Fruit fly (Drosophila melanogaster) whole organism, embryonic: Measurements from ENCODE around the gene abs.

Experiments used
- CG1024 ChIP-seq: fragments of 200-800 bp; sonication (Bioruptor generic); IDR thresholded peaks from 2 replicates; pipeline ENCODE4 v1.3.6; 2022; ENCODE audit warnings: missing biosample characterization, missing genetic modification characterization
- CG10321 ChIP-seq: fragments of 200-800 bp; sonication (Bioruptor generic); IDR thresholded peaks from 2 replicates; pipeline ENCODE4 v1.3.6; 2022; ENCODE audit warnings: missing biosample characterization, missing genetic modification characterization
- CG10366 ChIP-seq: fragments of 200-800 bp; sonication (Bioruptor generic); IDR thresholded peaks from 2 replicates; pipeline ENCODE4 v1.3.6; 2022; ENCODE audit warnings: missing biosample characterization, missing genetic modification characterization
- CG10565 ChIP-seq: fragments of 200-800 bp; sonication (Bioruptor generic); optimal IDR thresholded peaks from 3 replicates; lab custom pipeline; 2016; ENCODE audit warnings: missing biosample characterization, mild to moderate bottlenecking, missing genetic modification characterization
- CG10979 ChIP-seq: fragments of 200-800 bp; sonication (Bioruptor generic); optimal IDR thresholded peaks from 2 replicates; lab custom pipeline; 2018; ENCODE audit warnings: missing biosample characterization, mild to moderate bottlenecking, missing genetic modification characterization, moderate library complexity
- CG11247 ChIP-seq: fragments of 200-800 bp; sonication (Bioruptor generic); IDR thresholded peaks from 2 replicates; pipeline ENCODE4 v1.3.6; 2022; ENCODE audit warnings: missing biosample characterization, missing genetic modification characterization
- CG13287 ChIP-seq: fragments of 200-800 bp; sonication (Bioruptor generic); IDR thresholded peaks from 2 replicates; pipeline ENCODE4 v1.3.6; 2022; ENCODE audit warnings: missing biosample characterization, missing genetic modification characterization; ENCODE audit not compliant: partially characterized antibody
- CG13296 ChIP-seq: fragments of 200-800 bp; sonication (Bioruptor generic); optimal IDR thresholded peaks from 3 replicates; lab custom pipeline; 2018; ENCODE audit warnings: missing biosample characterization, mild to moderate bottlenecking, missing genetic modification characterization
- CG18599 ChIP-seq: fragments of 200-800 bp; sonication (Bioruptor generic); optimal IDR thresholded peaks from 3 replicates; lab custom pipeline; 2017; ENCODE audit warnings: missing biosample characterization, missing genetic modification characterization, mild to moderate bottlenecking, moderate library complexity, missing genetic modification reagents
- CG2129 ChIP-seq: fragments of 200-800 bp; sonication (Bioruptor generic); IDR thresholded peaks from 2 replicates; pipeline ENCODE4 v1.3.6; 2022; ENCODE audit warnings: missing biosample characterization, missing genetic modification characterization; ENCODE audit not compliant: partially characterized antibody
- CG2199 ChIP-seq: fragments of 200-800 bp; sonication (Bioruptor generic); IDR thresholded peaks from 3 replicates; pipeline ENCODE4 v1.3.6; 2022; ENCODE audit warnings: missing biosample characterization, missing genetic modification characterization
- CG4820 ChIP-seq: fragments of 200-800 bp; sonication (Bioruptor generic); optimal IDR thresholded peaks from 3 replicates; lab custom pipeline; 2016; ENCODE audit warnings: missing biosample characterization, missing genetic modification characterization
- CG4854 ChIP-seq: fragments of 200-800 bp; sonication (Bioruptor generic); optimal IDR thresholded peaks from 2 replicates; lab custom pipeline; 2016; ENCODE audit warnings: missing biosample characterization, missing genetic modification characterization, inconsistent platforms
- CG6175 ChIP-seq: fragments of 200-800 bp; sonication (Bioruptor generic); IDR thresholded peaks from 3 replicates; pipeline ENCODE4 v1.3.6; 2022; ENCODE audit warnings: missing biosample characterization, missing genetic modification characterization
- CG6791 ChIP-seq: fragments of 200-800 bp; sonication (Bioruptor generic); IDR thresholded peaks from 3 replicates; pipeline ENCODE4 v1.3.6; 2022; ENCODE audit warnings: missing biosample characterization, missing genetic modification characterization; ENCODE audit not compliant: partially characterized antibody
- CG7271 ChIP-seq: fragments of 200-800 bp; sonication (Bioruptor generic); optimal IDR thresholded peaks from 2 replicates; lab custom pipeline; 2018; ENCODE audit warnings: missing biosample characterization, mild to moderate bottlenecking, missing genetic modification characterization, moderate library complexity
- CG8478 ChIP-seq: fragments of >200 bp; optimal IDR thresholded peaks from 2 replicates; lab custom pipeline; 2018
- CG9609 ChIP-seq: fragments of 200-800 bp; sonication (Bioruptor generic); optimal IDR thresholded peaks from 3 replicates; lab custom pipeline; 2016; ENCODE audit warnings: missing biosample characterization, missing genetic modification characterization
- Dip3 ChIP-seq: fragments of 200-800 bp; sonication (Bioruptor generic); optimal IDR thresholded peaks from 3 replicates; lab custom pipeline; 2016; ENCODE audit warnings: missing biosample characterization, missing genetic modification characterization
- Ets65A ChIP-seq: fragments of 200-800 bp; sonication (Bioruptor generic); peaks from one replicate; lab custom pipeline; 2016; ENCODE audit warnings: missing biosample characterization, missing genetic modification characterization
- H15 ChIP-seq: fragments of 200-800 bp; sonication (Bioruptor generic); IDR thresholded peaks from 3 replicates; pipeline ENCODE4 v1.3.6; 2022; ENCODE audit warnings: missing biosample characterization, missing genetic modification characterization
- Jarid2 ChIP-seq: fragments of 200-800 bp; sonication (Bioruptor generic); optimal IDR thresholded peaks from 3 replicates; lab custom pipeline; 2017; ENCODE audit warnings: mild to moderate bottlenecking, missing biosample characterization, missing genetic modification reagents, missing genetic modification characterization
- Kr ChIP-seq: fragments of 200-800 bp; sonication (Bioruptor generic); optimal IDR thresholded peaks from 2 replicates; lab custom pipeline; 2017; ENCODE audit warnings: missing biosample characterization, mild to moderate bottlenecking, missing genetic modification characterization
- Mes4 ChIP-seq: fragments of 200-800 bp; sonication (Bioruptor generic); optimal IDR thresholded peaks from 2 replicates; lab custom pipeline; 2016; ENCODE audit warnings: missing biosample characterization, missing genetic modification characterization
- Nf-YB ChIP-seq: fragments of 200-800 bp; sonication (Bioruptor generic); optimal IDR thresholded peaks from 3 replicates; lab custom pipeline; 2019; ENCODE audit warnings: missing biosample characterization, mild to moderate bottlenecking, missing genetic modification characterization, moderate library complexity
- PHDP ChIP-seq: fragments of 200-800 bp; sonication (Bioruptor generic); optimal IDR thresholded peaks from 3 replicates; lab custom pipeline; 2018; ENCODE audit warnings: missing biosample characterization, mild to moderate bottlenecking, missing genetic modification characterization, moderate library complexity
- Vsx1 ChIP-seq: fragments of 200-800 bp; sonication (Bioruptor generic); optimal IDR thresholded peaks from 2 replicates; lab custom pipeline; 2017; ENCODE audit warnings: missing biosample characterization, mild to moderate bottlenecking, missing genetic modification characterization, missing genetic modification reagents
- YL-1 ChIP-seq: fragments of 200-800 bp; sonication (Bioruptor generic); optimal IDR thresholded peaks from 3 replicates; lab custom pipeline; 2017; ENCODE audit warnings: missing biosample characterization, mild to moderate bottlenecking, missing genetic modification characterization
- aop ChIP-seq: fragments of 200-800 bp; sonication (Bioruptor generic); IDR thresholded peaks from 2 replicates; pipeline ENCODE4 v1.3.6; 2022; ENCODE audit warnings: missing biosample characterization, missing genetic modification characterization
- cad ChIP-seq: fragments of >200 bp; optimal IDR thresholded peaks from 2 replicates; lab custom pipeline; 2017; ENCODE audit warnings: missing biosample characterization, missing genetic modification characterization
- cas ChIP-seq: fragments of 200-800 bp; sonication (Bioruptor generic); IDR thresholded peaks from 2 replicates; pipeline ENCODE4 v1.3.6; 2022; ENCODE audit warnings: missing biosample characterization, missing genetic modification characterization
- chn ChIP-seq: fragments of 200-800 bp; sonication (Bioruptor generic); optimal IDR thresholded peaks from 2 replicates; lab custom pipeline; 2016; ENCODE audit warnings: missing biosample characterization, missing genetic modification characterization
- corto ChIP-seq: fragments of 200-800 bp; sonication (Bioruptor generic); optimal IDR thresholded peaks from 2 replicates; lab custom pipeline; 2016; ENCODE audit warnings: missing biosample characterization, mild to moderate bottlenecking, missing genetic modification characterization, moderate library complexity
- dati ChIP-seq: fragments of 200-800 bp; sonication (Bioruptor generic); IDR thresholded peaks from 2 replicates; pipeline ENCODE4 v1.3.6; 2022; ENCODE audit warnings: missing biosample characterization, missing genetic modification characterization
- dimm ChIP-seq: fragments of 200-800 bp; sonication (Bioruptor generic); IDR thresholded peaks from 2 replicates; pipeline ENCODE4 v1.3.6; 2022; ENCODE audit warnings: missing biosample characterization, missing genetic modification characterization
- hkb ChIP-seq, 2 experiments: fragments of 200-800 bp in 1 of 2; fragments of >200 bp in 1 of 2; sonication (Bioruptor generic) in 1 of 2; IDR thresholded peaks in 1 of 2; optimal IDR thresholded peaks in 1 of 2; 2 replicates each; pipeline versions ENCODE4 v1.3.6 to Lab custom; 2017 to 2022; ENCODE audit warnings: missing biosample characterization in 1 of 2, missing genetic modification characterization in 1 of 2
- jigr1 ChIP-seq: fragments of 200-800 bp; sonication (Bioruptor generic); IDR thresholded peaks from 3 replicates; pipeline ENCODE4 v1.3.6; 2022; ENCODE audit warnings: missing biosample characterization, missing genetic modification characterization
- lmd ChIP-seq: fragments of 200-800 bp; sonication (Bioruptor generic); IDR thresholded peaks from 2 replicates; pipeline ENCODE4 v1.3.6; 2022; ENCODE audit warnings: missing biosample characterization, missing genetic modification characterization
- oc ChIP-seq: fragments of 200-800 bp; sonication (Bioruptor generic); optimal IDR thresholded peaks from 2 replicates; lab custom pipeline; 2018; ENCODE audit warnings: missing biosample characterization, mild to moderate bottlenecking, missing genetic modification characterization, moderate library complexity
- odd ChIP-seq: fragments of 200-800 bp; sonication (Bioruptor generic); optimal IDR thresholded peaks from 2 replicates; lab custom pipeline; 2017; ENCODE audit warnings: missing biosample characterization, mild to moderate bottlenecking, missing genetic modification characterization
- pan ChIP-seq, 4 experiments: fragments of >200 bp in 3 of 4; fragments of 200-800 bp in 1 of 4; sonication (Bioruptor generic) in 1 of 4; optimal IDR thresholded peaks in 3 of 4; IDR thresholded peaks in 1 of 4; 2 replicates each; pipeline versions ENCODE4 v1.3.6 to Lab custom; 2017 to 2022; ENCODE audit warnings: missing biosample characterization in 2 of 4, missing genetic modification characterization in 2 of 4, mixed read lengths in 1 of 4
- prd ChIP-seq, 3 experiments: fragments of >200 bp in 2 of 3; fragments of 200-800 bp in 1 of 3; sonication (Bioruptor generic) in 1 of 3; optimal IDR thresholded peaks in 2 of 3; IDR thresholded peaks in 1 of 3; 2 replicates in 2 of 3; 3 replicates in 1 of 3; pipeline versions ENCODE4 v1.3.6 to Lab custom; 2017 to 2022; ENCODE audit warnings: missing biosample characterization in 1 of 3, missing genetic modification characterization in 1 of 3
- sc ChIP-seq, 3 experiments: fragments of >200 bp in 2 of 3; fragments of 200-800 bp in 1 of 3; sonication (Bioruptor generic) in 1 of 3; optimal IDR thresholded peaks; 2 replicates in 2 of 3; 3 replicates in 1 of 3; lab custom pipeline; 2017; ENCODE audit warnings: mild to moderate bottlenecking in 1 of 3, missing biosample characterization in 1 of 3, missing genetic modification characterization in 1 of 3, missing genetic modification reagents in 1 of 3
- sim ChIP-seq: fragments of 200-800 bp; sonication (Bioruptor generic); IDR thresholded peaks from 2 replicates; pipeline ENCODE4 v1.3.6; 2022; ENCODE audit warnings: missing biosample characterization, missing genetic modification characterization
- slou ChIP-seq: fragments of 200-800 bp; sonication (Bioruptor generic); optimal IDR thresholded peaks from 3 replicates; lab custom pipeline; 2016; ENCODE audit warnings: missing biosample characterization, missing genetic modification characterization
- tna ChIP-seq: fragments of 200-800 bp; sonication (Bioruptor generic); IDR thresholded peaks from 2 replicates; pipeline ENCODE4 v1.3.6; 2022; ENCODE audit warnings: missing biosample characterization, missing genetic modification characterization; ENCODE audit not compliant: partially characterized antibody
- unc-4 ChIP-seq: fragments of 200-800 bp; sonication (Bioruptor generic); IDR thresholded peaks from 2 replicates; pipeline ENCODE4 v1.3.6; 2022; ENCODE audit warnings: missing biosample characterization, missing genetic modification characterization; ENCODE audit not compliant: partially characterized antibody

abs gene

DNA sequence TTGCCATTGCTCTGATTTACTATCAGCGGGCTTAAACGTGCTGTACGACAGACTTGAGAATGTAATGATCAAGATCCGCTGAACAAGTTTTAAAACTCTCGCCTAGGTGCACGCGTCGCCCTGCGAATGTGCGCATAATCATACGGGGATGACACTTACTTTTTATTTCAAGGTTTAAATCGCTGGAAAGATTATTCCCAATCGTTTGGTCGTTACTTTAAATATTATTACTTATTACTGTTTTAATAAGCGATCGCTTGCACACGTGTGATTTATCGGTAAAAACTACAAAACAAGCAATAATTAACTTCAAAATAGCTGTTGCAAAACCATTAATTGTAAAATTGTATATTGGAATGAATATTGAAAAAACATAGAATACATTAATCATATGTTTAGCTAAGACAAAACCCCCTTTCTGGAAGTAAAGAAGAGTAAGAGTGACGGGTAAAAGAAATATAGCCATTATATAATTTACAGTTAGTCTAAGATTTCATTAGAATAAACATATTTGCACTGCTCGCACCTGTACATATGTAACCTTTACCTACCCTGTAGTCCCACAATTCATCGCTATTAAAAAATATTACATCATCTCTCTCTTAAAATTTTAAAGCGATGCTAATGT, 3.6 kb upstream of the abs start, which contains the start of gene DhpD (continued):
- TF ChIP-seq CG6175 (GFP tag; lab: Robert Waterston, UW): peak; percentile 32; the same call in 1 of the 3 replicates
- 0 out of 2 replicates have a peak, but pooled peaks have one; percentile 13 for TF ChIP-seq dati
- TF ChIP-seq slou (GFP tag; lab: Kevin White, UChicago): no peak
- peak; percentile 58 for TF ChIP-seq CG4820
- peak; percentile 73 for TF ChIP-seq Dip3 (GFP tag; lab: Kevin White, UChicago)
- TF ChIP-seq Jarid2: no peak
- TF ChIP-seq unc-4 (GFP tag; lab: Robert Waterston, UW): no peak
- 0 out of 2 replicates have a peak, but pooled peaks have one; percentile 16 for TF ChIP-seq dimm (GFP tag; lab: Robert Waterston, UW)
- TF ChIP-seq CG9609 (GFP tag; lab: Kevin White, UChicago): peak; percentile 23
- peak; percentile 39 for TF ChIP-seq CG4854 (GFP tag; lab: Kevin White, UChicago)
- no peak for TF ChIP-seq YL-1 (GFP tag; lab: Kevin White, UChicago)
- TF ChIP-seq CG10321: no peak
- no peak for TF ChIP-seq CG8478 (lab: Kevin White, UChicago)
- peak; percentile 37 for TF ChIP-seq chn (GFP tag; lab: Kevin White, UChicago)
- TF ChIP-seq tna (GFP tag; lab: Robert Waterston, UW): peak; percentile 95
- TF ChIP-seq CG13287 (GFP tag; lab: Robert Waterston, UW): peak; percentile 68
- peak; percentile 57 for TF ChIP-seq corto
- no peak for TF ChIP-seq CG2129 (GFP tag; lab: Robert Waterston, UW)
- no peak for TF ChIP-seq oc (tag; lab: Kevin White, UChicago)
- no peak for TF ChIP-seq Nf-YB (GFP tag; lab: Kevin White, UChicago)
- TF ChIP-seq jigr1 (GFP tag; lab: Robert Waterston, UW): 0 out of 3 replicates have a peak, but pooled peaks have one; percentile 30
- no peak for TF ChIP-seq sim (GFP tag; lab: Robert Waterston, UW)
- peak; percentile 47 for TF ChIP-seq CG10979 (tag; lab: Kevin White, UChicago)
- peak; percentile 74 for TF ChIP-seq PHDP (tag; lab: Kevin White, UChicago)
- no peak for TF ChIP-seq aop (GFP tag; lab: Robert Waterston, UW)
- TF ChIP-seq pan (optimal IDR thresholded peaks at IDR 0.05; lab: Kevin White, UChicago): no peak
- peak in 1 of 2 experiments; percentile 74 for TF ChIP-seq pan (GFP tag; optimal IDR thresholded peaks at IDR 0.05 in 1 of 2, IDR thresholded peaks at IDR 0.05 in 1 of 2)
- peak; percentile 73 for TF ChIP-seq CG11247
- TF ChIP-seq CG7271 (tag; lab: Kevin White, UChicago): no peak
- TF ChIP-seq CG6791: peak; percentile 88
- peak; percentile 75 for TF ChIP-seq CG18599 (GFP tag; lab: Kevin White, UChicago)
- TF ChIP-seq Ets65A (GFP tag; lab: Kevin White, UChicago): peak; percentile 78
- no peak for TF ChIP-seq Vsx1
- peak; percentile 66; the same call in 1 of the 3 replicates for TF ChIP-seq H15 (GFP tag; lab: Robert Waterston, UW)
- TF ChIP-seq Kr (GFP tag; lab: Kevin White, UChicago): no peak
- no peak for TF ChIP-seq hkb (optimal IDR thresholded peaks at IDR 0.05; lab: Kevin White, UChicago)
- peak; percentile 81 for TF ChIP-seq hkb (GFP tag; IDR thresholded peaks at IDR 0.05; lab: Robert Waterston, UW)
- TF ChIP-seq prd (optimal IDR thresholded peaks at IDR 0.05; lab: Kevin White, UChicago): no peak
- TF ChIP-seq prd (GFP tag; IDR thresholded peaks at IDR 0.05; lab: Robert Waterston, UW): peak; percentile 81
- peak; percentile 66 for TF ChIP-seq CG10366 (GFP tag; lab: Robert Waterston, UW)
- TF ChIP-seq CG1024 (GFP tag; lab: Robert Waterston, UW): peak; percentile 76
- peak; percentile 24; the same call in 1 of the 3 replicates for TF ChIP-seq CG2199 (GFP tag; lab: Robert Waterston, UW)
- peak; percentile 77 for TF ChIP-seq lmd (GFP tag; lab: Robert Waterston, UW)
- TF ChIP-seq CG13296 (GFP tag; lab: Kevin White, UChicago): peak; percentile 70
- TF ChIP-seq Mes4: no peak
- TF ChIP-seq cas: peak; percentile 71
- TF ChIP-seq sc (optimal IDR thresholded peaks at IDR 0.05; lab: Kevin White, UChicago): no peak
- TF ChIP-seq sc (GFP tag; optimal IDR thresholded peaks at IDR 0.05; lab: Kevin White, UChicago): no peak
- no peak for TF ChIP-seq odd (GFP tag; lab: Kevin White, UChicago)
- TF ChIP-seq CG10565: no peak
- no peak for TF ChIP-seq cad (GFP tag; lab: Kevin White, UChicago)
